5 fruit fly cellular contexts compared by ENCODE assay signal in genomic region chr2L:19452535-19453317, dm6.
TF ChIP-seq lines count a peak whose summit lies in the region.

No protein-coding gene starts in this region.

- peak; percentile 26 for TF ChIP-seq CTCF in whole organism, embryonic (GFP tag; optimal IDR thresholded peaks at IDR 0.05; lab: Kevin White, UChicago)

TF ChIP-seq in whole organism, adult, 20 proteins besides CTCF, POLR2A, EP300 and RAD21 (continues in another document):
- TF ChIP-seq CG11617 (GFP tag; optimal IDR thresholded peaks at IDR 0.05; lab: Kevin White, UChicago) (no peak), toe (GFP tag; optimal IDR thresholded peaks at IDR 0.05; lab: Kevin White, UChicago) (no peak), Clk (GFP tag; optimal IDR thresholded peaks at IDR 0.05; lab: Kevin White, UChicago) (no peak), CG7101 (tag; optimal IDR thresholded peaks at IDR 0.05; lab: Kevin White, UChicago) (no peak), CG12768 (GFP tag; optimal IDR thresholded peaks at IDR 0.05; lab: Kevin White, UChicago) (no peak), ovo (GFP tag; optimal IDR thresholded peaks at IDR 0.05; lab: Kevin White, UChicago) (no peak), Mnt (GFP tag; optimal IDR thresholded peaks at IDR 0.05; lab: Kevin White, UChicago) (peak; percentile 67), CG33017 (tag; optimal IDR thresholded peaks at IDR 0.05; lab: Kevin White, UChicago) (no peak), kay (GFP tag; lab: Kevin White, UChicago; ENCODE audit: borderline replicate concordance) (no peak), Crg-1 (GFP tag; optimal IDR thresholded peaks at IDR 0.05; lab: Kevin White, UChicago) (no peak), Hr96 (GFP tag; optimal IDR thresholded peaks at IDR 0.05; lab: Kevin White, UChicago) (no peak), cnc (optimal IDR thresholded peaks at IDR 0.05; lab: Kevin White, UChicago) (no peak), CG1620 (GFP tag; optimal IDR thresholded peaks at IDR 0.05; lab: Kevin White, UChicago) (no peak), pad (GFP tag; optimal IDR thresholded peaks at IDR 0.05; lab: Kevin White, UChicago) (no peak), CG7045 (GFP tag; optimal IDR thresholded peaks at IDR 0.05; lab: Kevin White, UChicago) (no peak), CG5204 (GFP tag; optimal IDR thresholded peaks at IDR 0.05; lab: Kevin White, UChicago) (no peak), bab1 (GFP tag; optimal IDR thresholded peaks at IDR 0.05; lab: Kevin White, UChicago) (no peak), cic (GFP tag; optimal IDR thresholded peaks at IDR 0.05; lab: Kevin White, UChicago) (peak; percentile 16), tj (GFP tag; optimal IDR thresholded peaks at IDR 0.05; lab: Kevin White, UChicago) (peak; percentile 52)

TF ChIP-seq in whole organism, embryonic, 481 proteins besides CTCF, POLR2A, EP300 and RAD21 (continues in another document):
- TF ChIP-seq pum (GFP tag; optimal IDR thresholded peaks at IDR 0.05; lab: Kevin White, UChicago) (no peak), HLH4C (GFP tag; IDR thresholded peaks at IDR 0.05; lab: Robert Waterston, UW; ENCODE audit: partially characterized antibody) (no peak), ind (GFP tag; optimal IDR thresholded peaks at IDR 0.05; lab: Kevin White, UChicago) (peak; percentile 28), Jarid2 (GFP tag; optimal IDR thresholded peaks at IDR 0.05; lab: Kevin White, UChicago) (no peak), CG2889 (GFP tag; IDR thresholded peaks at IDR 0.05; lab: Robert Waterston, UW) (no peak), so (GFP tag; IDR thresholded peaks at IDR 0.05; lab: Robert Waterston, UW) (no peak), CG12744 (GFP tag; optimal IDR thresholded peaks at IDR 0.05; lab: Kevin White, UChicago) (no peak), wdn (GFP tag; IDR thresholded peaks at IDR 0.05; lab: Robert Waterston, UW) (no peak), Ets97D (GFP tag; optimal IDR thresholded peaks at IDR 0.05; lab: Kevin White, UChicago) (no peak), CG33557 (GFP tag; optimal IDR thresholded peaks at IDR 0.05; lab: Kevin White, UChicago) (no peak), MBD-R2 (GFP tag; IDR thresholded peaks at IDR 0.05; lab: Robert Waterston, UW) (peak; percentile 63), bowl (GFP tag; IDR thresholded peaks at IDR 0.05; lab: Robert Waterston, UW) (no peak), CG10431 (GFP tag; optimal IDR thresholded peaks at IDR 0.05; lab: Kevin White, UChicago) (no peak), CG17568 (GFP tag; optimal IDR thresholded peaks at IDR 0.05; lab: Kevin White, UChicago) (no peak), caup (GFP tag; optimal IDR thresholded peaks at IDR 0.05; lab: Kevin White, UChicago; ENCODE audit: severe bottlenecking) (no peak), GATAe (GFP tag; conservative IDR thresholded peaks at IDR 0.05; lab: Robert Waterston, UW) (no peak), CG9727 (GFP tag; optimal IDR thresholded peaks at IDR 0.05; lab: Kevin White, UChicago) (no peak), ci (GFP tag; IDR thresholded peaks at IDR 0.05; lab: Robert Waterston, UW) (no peak), shn (GFP tag; optimal IDR thresholded peaks at IDR 0.05; lab: Kevin White, UChicago) (no peak), CG7556 (GFP tag; optimal IDR thresholded peaks at IDR 0.05; lab: Kevin White, UChicago) (no peak)

TF ChIP-seq in whole organism, prepupa, 60 proteins besides CTCF, POLR2A, EP300 and RAD21 (continues in another document):
- peak; percentile 69 for TF ChIP-seq Hr4 (GFP tag; optimal IDR thresholded peaks at IDR 0.05; lab: Kevin White, UChicago)
- TF ChIP-seq CG16779 (tag; optimal IDR thresholded peaks at IDR 0.05; lab: Kevin White, UChicago) = no peak
- peak; percentile 17 for TF ChIP-seq Hr39 (GFP tag; optimal IDR thresholded peaks at IDR 0.05; lab: Kevin White, UChicago)
- TF ChIP-seq acj6 (GFP tag; optimal IDR thresholded peaks at IDR 0.05; lab: Kevin White, UChicago) = peak; percentile 22
- no peak for TF ChIP-seq CG11762 (GFP tag; optimal IDR thresholded peaks at IDR 0.05; lab: Kevin White, UChicago; ENCODE audit: insufficient read depth)
- TF ChIP-seq svp (GFP tag; lab: Kevin White, UChicago) = peak; percentile 54
- TF ChIP-seq Lpt (GFP tag; optimal IDR thresholded peaks at IDR 0.05; lab: Kevin White, UChicago) = peak; percentile 9
- peak; percentile 80 for TF ChIP-seq Eip78C (GFP tag; lab: Kevin White, UChicago)
- peak; percentile 49 for TF ChIP-seq achi (GFP tag; optimal IDR thresholded peaks at IDR 0.05; lab: Kevin White, UChicago)
- TF ChIP-seq CG10669 (GFP tag; optimal IDR thresholded peaks at IDR 0.05; lab: Kevin White, UChicago) = no peak
- peak; percentile 38 for TF ChIP-seq CG6808 (GFP tag; optimal IDR thresholded peaks at IDR 0.05; lab: Kevin White, UChicago)
- peak; percentile 72 for TF ChIP-seq CG8119 (GFP tag; IDR thresholded peaks at IDR 0.05; lab: Robert Waterston, UW)
- TF ChIP-seq Ets96B (tag; optimal IDR thresholded peaks at IDR 0.05; lab: Kevin White, UChicago) = no peak
- no peak for TF ChIP-seq Sox15 (GFP tag; optimal IDR thresholded peaks at IDR 0.05; lab: Kevin White, UChicago)
- TF ChIP-seq eg (GFP tag; IDR thresholded peaks at IDR 0.05; lab: Robert Waterston, UW) = peak; percentile 62; the same call in 2 of the 3 replicates
- no peak for TF ChIP-seq fd85E (GFP tag; optimal IDR thresholded peaks at IDR 0.05; lab: Kevin White, UChicago)
- no peak for TF ChIP-seq Sox102F (GFP tag; optimal IDR thresholded peaks at IDR 0.05; lab: Kevin White, UChicago)
- TF ChIP-seq CG15336 (GFP tag; IDR thresholded peaks at IDR 0.05; lab: Robert Waterston, UW) = peak; percentile 59
- no peak for TF ChIP-seq CG7368 (GFP tag; optimal IDR thresholded peaks at IDR 0.05; lab: Kevin White, UChicago)
- TF ChIP-seq fkh (GFP tag; optimal IDR thresholded peaks at IDR 0.05; lab: Kevin White, UChicago) = no peak

TF ChIP-seq in whole organism, pupa, 21 proteins besides CTCF, POLR2A, EP300 and RAD21:
- TF ChIP-seq CG9948 (tag; optimal IDR thresholded peaks at IDR 0.05; lab: Kevin White, UChicago) (no peak), rn (GFP tag; IDR thresholded peaks at IDR 0.05; lab: Robert Waterston, UW) (no peak), Pif1B (GFP tag; optimal IDR thresholded peaks at IDR 0.05; lab: Kevin White, UChicago) (no peak), D1 (tag; optimal IDR thresholded peaks at IDR 0.05; lab: Kevin White, UChicago) (no peak), EcR (GFP tag; optimal IDR thresholded peaks at IDR 0.05; lab: Kevin White, UChicago) (no peak), CG32121 (GFP tag; IDR thresholded peaks at IDR 0.05; lab: Robert Waterston, UW) (peak; percentile 57; the same call in 1 of the 2 replicates), CG4496 (GFP tag; IDR thresholded peaks at IDR 0.05; lab: Robert Waterston, UW) (no peak; the same call in 1 of the 3 replicates), Pif1A (GFP tag; optimal IDR thresholded peaks at IDR 0.05; lab: Kevin White, UChicago) (no peak), fd96Ca (GFP tag; IDR thresholded peaks at IDR 0.05; lab: Robert Waterston, UW) (peak; percentile 70), CG8301 (tag; optimal IDR thresholded peaks at IDR 0.05; lab: Kevin White, UChicago) (peak; percentile 33), CG8159 (tag; optimal IDR thresholded peaks at IDR 0.05; lab: Kevin White, UChicago) (peak; percentile 21), CG13204 (GFP tag; optimal IDR thresholded peaks at IDR 0.05; lab: Kevin White, UChicago) (no peak), Ets98B (GFP tag; IDR thresholded peaks at IDR 0.05; lab: Robert Waterston, UW) (peak; percentile 61), Snoo (tag; optimal IDR thresholded peaks at IDR 0.05; lab: Kevin White, UChicago) (no peak), CG17806 (tag; optimal IDR thresholded peaks at IDR 0.05; lab: Kevin White, UChicago) (peak; percentile 25), CG12605 (GFP tag; IDR thresholded peaks at IDR 0.05; lab: Robert Waterston, UW) (peak; percentile 68), CG15710 (tag; optimal IDR thresholded peaks at IDR 0.05; lab: Kevin White, UChicago) (no peak), gl (tag; optimal IDR thresholded peaks at IDR 0.05; lab: Kevin White, UChicago) (no peak), CG10348 (GFP tag; IDR thresholded peaks at IDR 0.05; lab: Robert Waterston, UW) (no peak), CG34367 (tag; optimal IDR thresholded peaks at IDR 0.05; lab: Kevin White, UChicago) (no peak), CG14655 (GFP tag; optimal IDR thresholded peaks at IDR 0.05; lab: Kevin White, UChicago) (peak; percentile 52)

TF ChIP-seq in whole organism, wandering third instar larva, 38 proteins besides CTCF, POLR2A, EP300 and RAD21 (continues in another document):
- TF ChIP-seq sv (GFP tag; optimal IDR thresholded peaks at IDR 0.05; lab: Kevin White, UChicago) (no peak), HLH106 (tag; optimal IDR thresholded peaks at IDR 0.05; lab: Kevin White, UChicago) (peak; percentile 2), h (GFP tag; optimal IDR thresholded peaks at IDR 0.05; lab: Kevin White, UChicago) (peak; percentile 89), Jra (GFP tag; optimal IDR thresholded peaks at IDR 0.05; lab: Kevin White, UChicago) (no peak), dsf (GFP tag; optimal IDR thresholded peaks at IDR 0.05; lab: Kevin White, UChicago; ENCODE audit: borderline replicate concordance) (no peak), usp (GFP tag; optimal IDR thresholded peaks at IDR 0.05; lab: Kevin White, UChicago) (no peak), foxo (GFP tag; optimal IDR thresholded peaks at IDR 0.05; lab: Kevin White, UChicago) (peak in 1 of 2 experiments; percentile 35), CG9705 (GFP tag; optimal IDR thresholded peaks at IDR 0.05; lab: Kevin White, UChicago) (no peak), dl (GFP tag; optimal IDR thresholded peaks at IDR 0.05; lab: Kevin White, UChicago; ENCODE audit: insufficient read depth in 1 of 2, partially characterized antibody in 2 of 2) (no peak), brk (GFP tag; optimal IDR thresholded peaks at IDR 0.05; lab: Kevin White, UChicago) (no peak), Dif (GFP tag; optimal IDR thresholded peaks at IDR 0.05; lab: Kevin White, UChicago; ENCODE audit: partially characterized antibody) (no peak), psq (GFP tag; optimal IDR thresholded peaks at IDR 0.05; lab: Kevin White, UChicago) (no peak), Hr78 (GFP tag; optimal IDR thresholded peaks at IDR 0.05; lab: Kevin White, UChicago) (no peak), tai (GFP tag; optimal IDR thresholded peaks at IDR 0.05; lab: Kevin White, UChicago) (no peak), pan (optimal IDR thresholded peaks at IDR 0.05; lab: Kevin White, UChicago) (no peak), ey (GFP tag; optimal IDR thresholded peaks at IDR 0.05; lab: Kevin White, UChicago) (peak; percentile 6), br (GFP tag; optimal IDR thresholded peaks at IDR 0.05; lab: Kevin White, UChicago) (no peak), CG32264 (GFP tag; optimal IDR thresholded peaks at IDR 0.05; lab: Kevin White, UChicago) (no peak), N (GFP tag; optimal IDR thresholded peaks at IDR 0.05; lab: Kevin White, UChicago) (no peak), Myc (optimal IDR thresholded peaks at IDR 0.05; lab: Kevin White, UChicago) (peak; percentile 6), Mio (GFP tag; optimal IDR thresholded peaks at IDR 0.05; lab: Kevin White, UChicago) (no peak), lola (GFP tag; optimal IDR thresholded peaks at IDR 0.05; lab: Kevin White, UChicago) (no peak), fru (GFP tag; optimal IDR thresholded peaks at IDR 0.05; lab: Kevin White, UChicago) (no peak), Sp1 (GFP tag; optimal IDR thresholded peaks at IDR 0.05; lab: Kevin White, UChicago) (no peak), sage (GFP tag; optimal IDR thresholded peaks at IDR 0.05; lab: Kevin White, UChicago) (no peak)
